Worm (Caenorhabditis elegans) whole organism, L4 larva: ENCODE measurements around the gene sre-50.

ENCODE experiments used
- F26F4.8 ChIP-seq: fragments of 200-800 bp; sonication (Bioruptor generic); conservative IDR thresholded peaks from 2 replicates; pipeline ENCODE4 v1.3.6; 2022; ENCODE audit warnings: missing genetic modification characterization, missing compliant biosample characterization
- F37D6.2 ChIP-seq: sonication (generic microtip); optimal IDR thresholded peaks from 2 replicates; lab custom pipeline; 2016; ENCODE audit warnings: mild to moderate bottlenecking, missing genetic modification characterization, missing compliant biosample characterization
- F44E2.7 ChIP-seq: fragments of 200-800 bp; sonication (Bioruptor generic); IDR thresholded peaks from 2 replicates; pipeline ENCODE4 v2.1.2; 2022; ENCODE audit warnings: missing genetic modification characterization, missing compliant biosample characterization
- T26A8.4 ChIP-seq: fragments of 200-800 bp; sonication (Bioruptor generic); IDR thresholded peaks from 2 replicates; pipeline ENCODE4 v1.3.6; 2022; ENCODE audit warnings: missing genetic modification characterization, missing compliant biosample characterization
- aha-1 ChIP-seq: fragments of 150-350 bp; peaks from one replicate; lab custom pipeline; 2014; ENCODE audit warnings: missing biosample characterization, missing genetic modification characterization
- ama-1 ChIP-seq: fragments of 150-350 bp; optimal IDR thresholded peaks from 2 replicates; lab custom pipeline; 2014; ENCODE audit warnings: inconsistent platforms, mixed read lengths
- arid-1 ChIP-seq: fragments of 200-800 bp; sonication (Bioruptor generic); conservative IDR thresholded peaks from 2 replicates; pipeline ENCODE4 v1.3.6; 2022; ENCODE audit warnings: missing genetic modification reagents, missing genetic modification characterization, missing compliant biosample characterization
- attf-4 ChIP-seq: sonication (generic microtip); optimal IDR thresholded peaks from 3 replicates; lab custom pipeline; 2017; ENCODE audit warnings: missing biosample characterization, missing genetic modification characterization
- ceh-20 ChIP-seq: fragments of 200-800 bp; sonication (Bioruptor generic); IDR thresholded peaks from 2 replicates; pipeline ENCODE4 v1.3.6; 2022; ENCODE audit warnings: missing genetic modification reagents, missing genetic modification characterization, missing compliant biosample characterization
- ceh-44 ChIP-seq: fragments of 200-800 bp; sonication (Bioruptor generic); IDR thresholded peaks from 2 replicates; pipeline ENCODE4 v1.3.6; 2022; ENCODE audit warnings: missing genetic modification reagents, missing genetic modification characterization, missing compliant biosample characterization
- ceh-62 ChIP-seq: sonication (generic microtip); optimal IDR thresholded peaks from 2 replicates; lab custom pipeline; 2017; ENCODE audit warnings: missing biosample characterization, missing genetic modification characterization
- ces-1 ChIP-seq: fragments of 150-350 bp; sonication (generic microtip); optimal IDR thresholded peaks from 4 replicates; lab custom pipeline; 2014; ENCODE audit warnings: missing biosample characterization, missing genetic modification reagents, missing genetic modification characterization
- ctbp-1 ChIP-seq: fragments of 200-800 bp; sonication (Bioruptor generic); IDR thresholded peaks from 2 replicates; pipeline ENCODE4 v1.3.6; 2022; ENCODE audit warnings: missing genetic modification reagents, missing genetic modification characterization, missing compliant biosample characterization
- daf-12 ChIP-seq: fragments of 150-350 bp; optimal IDR thresholded peaks from 2 replicates; lab custom pipeline; 2014; ENCODE audit warnings: missing biosample characterization, missing genetic modification reagents, missing genetic modification characterization
- daf-16 ChIP-seq, 3 experiments: sonication (generic microtip); optimal IDR thresholded peaks; 2 replicates each; lab custom pipeline; 2016 to 2017; ENCODE audit warnings: missing genetic modification characterization in 3 of 3, missing genetic modification reagents in 3 of 3, mild to moderate bottlenecking in 2 of 3, missing compliant biosample characterization in 2 of 3, missing biosample characterization in 1 of 3, moderate library complexity in 1 of 3
- daf-19 ChIP-seq: fragments of 200-800 bp; sonication (Bioruptor generic); conservative IDR thresholded peaks from 2 replicates; pipeline ENCODE4 v1.3.6; 2022; ENCODE audit warnings: missing genetic modification characterization, missing compliant biosample characterization
- dmd-8 ChIP-seq: fragments of 200-800 bp; sonication (Bioruptor generic); IDR thresholded peaks from 2 replicates; pipeline ENCODE4 v1.3.6; 2022; ENCODE audit warnings: missing genetic modification characterization, missing compliant biosample characterization
- dmd-9 ChIP-seq: fragments of 200-800 bp; sonication (Bioruptor generic); IDR thresholded peaks from 2 replicates; pipeline ENCODE4 v1.3.6; 2022; ENCODE audit warnings: missing genetic modification reagents, missing genetic modification characterization, missing compliant biosample characterization
- dpl-1 ChIP-seq: fragments of 150-350 bp; optimal IDR thresholded peaks from 2 replicates; lab custom pipeline; 2014; ENCODE audit warnings: missing biosample characterization, missing genetic modification reagents, missing genetic modification characterization
- duxl-1 ChIP-seq: sonication (generic microtip); optimal IDR thresholded peaks from 2 replicates; lab custom pipeline; 2016; ENCODE audit warnings: mild to moderate bottlenecking, missing genetic modification characterization, moderate library complexity, missing compliant biosample characterization; ENCODE audit not compliant: poor library complexity
- egl-27 ChIP-seq: sonication (generic microtip); optimal IDR thresholded peaks from 3 replicates; lab custom pipeline; 2017; ENCODE audit warnings: missing biosample characterization, missing genetic modification reagents, missing genetic modification characterization
- egl-43 ChIP-seq: fragments of 200-800 bp; sonication (Bioruptor generic); IDR thresholded peaks from 2 replicates; pipeline ENCODE4 v1.3.6; 2022; ENCODE audit warnings: missing genetic modification reagents, missing genetic modification characterization, missing compliant biosample characterization
- gei-8 ChIP-seq: fragments of 200-800 bp; sonication (Bioruptor generic); optimal IDR thresholded peaks from 2 replicates; lab custom pipeline; 2018; ENCODE audit warnings: mild to moderate bottlenecking, missing genetic modification characterization, missing compliant biosample characterization
- hif-1 ChIP-seq, 2 experiments: sonication (generic microtip); optimal IDR thresholded peaks; 2 replicates each; lab custom pipeline; 2016 to 2017; ENCODE audit warnings: missing compliant biosample characterization in 2 of 2, missing genetic modification characterization in 2 of 2, missing genetic modification reagents in 2 of 2, missing genotype in 2 of 2, mild to moderate bottlenecking in 1 of 2
- hlh-30 ChIP-seq: sonication (generic microtip); optimal IDR thresholded peaks from 2 replicates; lab custom pipeline; 2017; ENCODE audit warnings: antibody characterized with exemption, mild to moderate bottlenecking, missing genetic modification characterization, missing compliant biosample characterization; ENCODE audit not compliant: insufficient read depth
- lin-1 ChIP-seq: fragments of 200-800 bp; sonication (Bioruptor generic); IDR thresholded peaks from 2 replicates; pipeline ENCODE4 v1.3.6; 2022; ENCODE audit warnings: missing genetic modification reagents, missing genetic modification characterization, missing compliant biosample characterization
- lin-39 ChIP-seq: fragments of 150-350 bp; optimal IDR thresholded peaks from 2 replicates; lab custom pipeline; 2014; ENCODE audit warnings: missing biosample characterization, missing genetic modification reagents, missing genetic modification characterization
- lir-3 ChIP-seq: sonication (generic microtip); optimal IDR thresholded peaks from 2 replicates; lab custom pipeline; 2016; ENCODE audit warnings: mild to moderate bottlenecking, missing genetic modification characterization, missing compliant biosample characterization
- lsy-2 ChIP-seq, 2 experiments: fragments of 150-350 bp in 1 of 2; sonication (generic microtip) in 1 of 2; optimal IDR thresholded peaks; 2 replicates each; lab custom pipeline; 2014 to 2017; ENCODE audit warnings: missing biosample characterization in 2 of 2, missing genetic modification characterization in 2 of 2
- madf-5 ChIP-seq, 2 experiments: fragments of 200-800 bp; sonication (Bioruptor generic); IDR thresholded peaks; 2 replicates each; pipeline ENCODE4 v1.3.6; 2022; ENCODE audit warnings: missing compliant biosample characterization in 2 of 2, missing genetic modification characterization in 2 of 2
- mdl-1 ChIP-seq, 2 experiments: fragments of 150-350 bp in 1 of 2; sonication (generic microtip) in 1 of 2; optimal IDR thresholded peaks; 2 replicates each; lab custom pipeline; 2014 to 2017; ENCODE audit warnings: missing biosample characterization in 2 of 2, missing genetic modification characterization in 2 of 2
- mxl-3 ChIP-seq: fragments of 200-800 bp; sonication (Bioruptor generic); optimal IDR thresholded peaks from 2 replicates; lab custom pipeline; 2018; ENCODE audit warnings: mild to moderate bottlenecking, missing genetic modification characterization, missing compliant biosample characterization
- nhr-28 ChIP-seq: fragments of 150-350 bp; optimal IDR thresholded peaks from 2 replicates; lab custom pipeline; 2014; ENCODE audit warnings: missing biosample characterization, missing genetic modification characterization
- nhr-48 ChIP-seq: sonication (generic microtip); optimal IDR thresholded peaks from 2 replicates; lab custom pipeline; 2016; ENCODE audit warnings: mild to moderate bottlenecking, missing genetic modification characterization, missing compliant biosample characterization
- nhr-6 ChIP-seq: fragments of 150-350 bp; optimal IDR thresholded peaks from 2 replicates; lab custom pipeline; 2014; ENCODE audit warnings: missing biosample characterization, missing genetic modification characterization
- nhr-77 ChIP-seq: fragments of 150-350 bp; optimal IDR thresholded peaks from 2 replicates; lab custom pipeline; 2014; ENCODE audit warnings: missing biosample characterization, missing genetic modification characterization
- pqm-1 ChIP-seq: sonication (generic microtip); optimal IDR thresholded peaks from 2 replicates; lab custom pipeline; 2017; ENCODE audit warnings: missing biosample characterization, missing genetic modification characterization
- rbr-2 ChIP-seq: sonication (generic microtip); optimal IDR thresholded peaks from 2 replicates; lab custom pipeline; 2016; ENCODE audit warnings: missing genotype, missing genetic modification characterization, missing compliant biosample characterization
- sdz-12 ChIP-seq: fragments of 200-800 bp; sonication (Bioruptor generic); optimal IDR thresholded peaks from 2 replicates; lab custom pipeline; 2018; ENCODE audit warnings: mild to moderate bottlenecking, missing genetic modification characterization, missing compliant biosample characterization
- set-16 ChIP-seq: fragments of 200-800 bp; sonication (Bioruptor generic); IDR thresholded peaks from 2 replicates; pipeline ENCODE4 v1.3.6; 2022; ENCODE audit warnings: missing genetic modification reagents, missing genetic modification characterization, missing compliant biosample characterization
- snpc-1.2 ChIP-seq: fragments of 200-800 bp; sonication (Bioruptor generic); IDR thresholded peaks from 2 replicates; pipeline ENCODE4 v1.3.6; 2022; ENCODE audit warnings: missing genetic modification reagents, missing genetic modification characterization, missing compliant biosample characterization
- tra-1 ChIP-seq: fragments of 200-800 bp; sonication (Bioruptor generic); IDR thresholded peaks from 2 replicates; pipeline ENCODE4 v1.3.6; 2022; ENCODE audit warnings: missing genetic modification reagents, missing genetic modification characterization, missing compliant biosample characterization
- unc-130 ChIP-seq: sonication (generic microtip); optimal IDR thresholded peaks from 2 replicates; lab custom pipeline; 2016; ENCODE audit warnings: missing genetic modification reagents, missing genetic modification characterization, missing compliant biosample characterization
- zag-1 ChIP-seq: fragments of 150-350 bp; optimal IDR thresholded peaks from 2 replicates; lab custom pipeline; 2014; ENCODE audit warnings: missing biosample characterization, missing genetic modification characterization
- zfp-2 ChIP-seq: sonication (generic microtip); optimal IDR thresholded peaks from 2 replicates; lab custom pipeline; 2016; ENCODE audit warnings: mild to moderate bottlenecking, missing genetic modification characterization, missing compliant biosample characterization
- ztf-11 ChIP-seq: fragments of 150-350 bp; optimal IDR thresholded peaks from 2 replicates; lab custom pipeline; 2014; ENCODE audit warnings: missing biosample characterization, missing genetic modification characterization

sre-50 gene

ce11 chrII:12344787-12345186 is 41.5 kb downstream of the sre-50 start, which contains the start of gene C44C11.6 (continued):
- TF ChIP-seq dpl-1 (GFP tag; lab: Kevin White, UChicago) (no peak), mxl-3 (GFP tag; lab: Kevin White, UChicago) (no peak), mdl-1 (tag; optimal IDR thresholded peaks at IDR 0.05; lab: Kevin White, UChicago) (no peak), pqm-1 (tag; lab: Kevin White, UChicago) (no peak), attf-4 (no peak), rbr-2 (tag; lab: Kevin White, UChicago) (no peak), ama-1 (no peak), dmd-8 (GFP tag; lab: Robert Waterston, UW) (no peak), ceh-62 (tag; lab: Kevin White, UChicago) (no peak), tra-1 (GFP tag; lab: Robert Waterston, UW) (0 out of 2 replicates have a peak, but pooled peaks have one; percentile 4), daf-12 (tag; lab: Kevin White, UChicago) (no peak), ceh-20 (GFP tag; lab: Robert Waterston, UW) (no peak), ztf-11 (tag; lab: Kevin White, UChicago) (no peak), aha-1 (tag; lab: Kevin White, UChicago) (no peak), ctbp-1 (GFP tag; lab: Robert Waterston, UW) (0 out of 2 replicates have a peak, but pooled peaks have one; percentile 52), lin-1 (GFP tag; lab: Robert Waterston, UW) (no peak), lsy-2 (tag; optimal IDR thresholded peaks at IDR 0.05; lab: Kevin White, UChicago) (no peak), F26F4.8 (no peak), T26A8.4 (GFP tag; lab: Robert Waterston, UW) (0 out of 2 replicates have a peak, but pooled peaks have one; percentile 38), zag-1 (tag; lab: Kevin White, UChicago) (no peak), daf-16 (GFP tag; optimal IDR thresholded peaks at IDR 0.05; lab: Kevin White, UChicago) (no peak), daf-16 (tag; optimal IDR thresholded peaks at IDR 0.05; lab: Kevin White, UChicago) (no peak), arid-1 (GFP tag; lab: Robert Waterston, UW) (no peak), gei-8 (GFP tag; lab: Kevin White, UChicago) (no peak), lir-3 (tag; lab: Kevin White, UChicago) (no peak), snpc-1.2 (GFP tag; lab: Robert Waterston, UW) (0 out of 2 replicates have a peak, but pooled peaks have one; percentile 26), unc-130 (GFP tag; lab: Kevin White, UChicago) (no peak), lin-39 (tag; lab: Kevin White, UChicago) (no peak), F37D6.2 (tag; lab: Kevin White, UChicago) (no peak), egl-27 (tag; lab: Kevin White, UChicago) (no peak), madf-5 (GFP tag; IDR thresholded peaks at IDR 0.05; lab: Robert Waterston, UW) (no peak), hlh-30 (no peak), dmd-9 (no peak), nhr-6 (tag; lab: Kevin White, UChicago) (no peak), zfp-2 (tag; lab: Kevin White, UChicago) (no peak), nhr-28 (tag; lab: Kevin White, UChicago) (no peak), sdz-12 (no peak), nhr-48 (tag; lab: Kevin White, UChicago) (no peak), ces-1 (GFP tag; lab: Kevin White, UChicago) (no peak), egl-43 (GFP tag; lab: Robert Waterston, UW) (0 out of 2 replicates have a peak, but pooled peaks have one; percentile 16), ceh-44 (GFP tag; lab: Robert Waterston, UW) (no peak), duxl-1 (tag; lab: Kevin White, UChicago) (peak; percentile 13), nhr-77 (no peak), daf-19 (GFP tag; lab: Robert Waterston, UW) (no peak), F44E2.7 (GFP tag; lab: Robert Waterston, UW) (no peak), set-16 (GFP tag; lab: Robert Waterston, UW) (peak; percentile 57), hif-1 (tag; optimal IDR thresholded peaks at IDR 0.05; lab: Kevin White, UChicago) (no peak)
